Fruit fly (Drosophila melanogaster) S2 (cell line): ENCODE measurements around the gene CG32573.

Source experiments
- CG8478 ChIP-seq: fragments of >200 bp; optimal IDR thresholded peaks from 2 replicates; lab custom pipeline; 2018
- CTCF ChIP-seq, 2 experiments: fragments of >200 bp; optimal IDR thresholded peaks; 2 replicates each; lab custom pipeline; 2018

DNA sequence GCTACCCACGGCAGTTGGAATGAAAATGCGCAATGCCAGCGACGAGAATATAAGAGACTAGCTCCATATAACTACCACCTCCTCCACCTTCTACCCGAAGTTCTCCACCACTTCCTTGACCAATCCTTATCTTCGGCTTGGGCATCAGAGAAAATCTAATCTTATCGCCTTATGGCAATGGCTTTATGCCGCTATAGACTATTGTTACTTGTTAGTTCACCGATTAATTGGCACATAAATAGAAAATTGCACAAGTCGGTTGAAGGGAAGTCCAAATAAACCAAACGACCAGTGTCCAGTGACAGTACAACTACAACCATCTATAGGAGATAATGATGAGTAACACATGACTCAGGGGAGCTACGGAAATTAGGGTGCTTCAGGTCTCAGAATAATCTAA lies 50.8 kb downstream of the CG32573 start, which contains the start of gene sphe:
- TF ChIP-seq CG8478 (lab: Kevin White, UChicago): no peak
- no peak for TF ChIP-seq CTCF (optimal IDR thresholded peaks at IDR 0.05; lab: Kevin White, UChicago)
